Worm (Caenorhabditis elegans) whole organism, young adult: Measurements from ENCODE around the gene rgef-1.

Experiments used
- C17E4.6 ChIP-seq: fragments of 200-800 bp; sonication (Bioruptor generic); IDR thresholded peaks from 2 replicates; pipeline ENCODE4 v1.3.6; 2022; ENCODE audit warnings: missing genetic modification reagents, missing genetic modification characterization, missing compliant biosample characterization
- F10E7.11 ChIP-seq: sonication (generic microtip); optimal IDR thresholded peaks from 2 replicates; lab custom pipeline; 2017; ENCODE audit warnings: mild to moderate bottlenecking, missing genetic modification characterization, moderate library complexity, missing compliant biosample characterization
- F23B12.7 ChIP-seq: sonication (generic microtip); optimal IDR thresholded peaks from 2 replicates; lab custom pipeline; 2017; ENCODE audit warnings: missing genetic modification characterization, mild to moderate bottlenecking, missing compliant biosample characterization, antibody characterized with exemption, moderate library complexity; ENCODE audit not compliant: insufficient read depth
- F49E8.2 ChIP-seq: sonication (generic microtip); optimal IDR thresholded peaks from 3 replicates; lab custom pipeline; 2017; ENCODE audit warnings: missing genetic modification characterization, mild to moderate bottlenecking, missing compliant biosample characterization, antibody characterized with exemption, moderate library complexity; ENCODE audit not compliant: insufficient read depth
- F52B5.7 ChIP-seq: sonication (generic microtip); optimal IDR thresholded peaks from 2 replicates; lab custom pipeline; 2016; ENCODE audit warnings: mild to moderate bottlenecking, missing genetic modification characterization, missing compliant biosample characterization
- Y53F4B.3 ChIP-seq: fragments of 200-800 bp; sonication (Bioruptor generic); IDR thresholded peaks from 2 replicates; pipeline ENCODE4 v1.3.6; 2022; ENCODE audit warnings: missing genetic modification reagents, missing genetic modification characterization, missing compliant biosample characterization
- Y53G8AR.9 ChIP-seq: fragments of 200-800 bp; sonication (Bioruptor generic); conservative IDR thresholded peaks from 2 replicates; pipeline ENCODE4 v1.3.6; 2022; ENCODE audit warnings: missing genetic modification reagents, missing genetic modification characterization, missing compliant biosample characterization
- Y56A3A.18 ChIP-seq: fragments of 200-800 bp; sonication (Bioruptor generic); IDR thresholded peaks from 2 replicates; pipeline ENCODE4 v1.3.6; 2022; ENCODE audit warnings: missing genetic modification reagents, missing genetic modification characterization, missing compliant biosample characterization
- Y67H2A.10 ChIP-seq: fragments of 200-800 bp; sonication (Bioruptor generic); conservative IDR thresholded peaks from 2 replicates; pipeline ENCODE4 v1.3.6; 2022; ENCODE audit warnings: missing genetic modification reagents, missing genetic modification characterization, missing compliant biosample characterization
- ZK185.1 ChIP-seq: sonication (generic microtip); optimal IDR thresholded peaks from 2 replicates; lab custom pipeline; 2016; ENCODE audit warnings: mild to moderate bottlenecking, missing genetic modification characterization, missing compliant biosample characterization; ENCODE audit not compliant: poor library complexity, severe bottlenecking
- aptf-2 ChIP-seq: fragments of 200-800 bp; sonication (Bioruptor generic); conservative IDR thresholded peaks from 2 replicates; pipeline ENCODE4 v1.3.6; 2022; ENCODE audit warnings: missing genetic modification reagents, missing genetic modification characterization, missing compliant biosample characterization
- aptf-3 ChIP-seq: fragments of 200-800 bp; sonication (Bioruptor generic); IDR thresholded peaks from 2 replicates; pipeline ENCODE4 v1.3.6; 2022; ENCODE audit warnings: missing genetic modification characterization, missing compliant biosample characterization
- atf-7 ChIP-seq: sonication (generic microtip); optimal IDR thresholded peaks from 2 replicates; lab custom pipeline; 2017; ENCODE audit warnings: mild to moderate bottlenecking, missing genetic modification characterization, missing compliant biosample characterization
- bed-1 ChIP-seq: fragments of 200-800 bp; sonication (Bioruptor generic); IDR thresholded peaks from 2 replicates; pipeline ENCODE4 v1.3.6; 2022; ENCODE audit warnings: missing genetic modification reagents, missing genetic modification characterization, missing compliant biosample characterization
- bed-2 ChIP-seq: fragments of 200-800 bp; sonication (Bioruptor generic); IDR thresholded peaks from 2 replicates; pipeline ENCODE4 v1.3.6; 2022; ENCODE audit warnings: missing genetic modification reagents, missing genetic modification characterization, missing compliant biosample characterization
- ceh-58 ChIP-seq: fragments of 200-800 bp; sonication (Bioruptor generic); IDR thresholded peaks from 2 replicates; pipeline ENCODE4 v1.3.6; 2022; ENCODE audit warnings: missing genetic modification characterization, missing compliant biosample characterization
- dox-1 ChIP-seq: fragments of 200-800 bp; sonication (Bioruptor generic); IDR thresholded peaks from 2 replicates; pipeline ENCODE4 v1.3.6; 2022; ENCODE audit warnings: missing genetic modification reagents, missing genetic modification characterization, missing compliant biosample characterization
- dpff-1 ChIP-seq: sonication (generic microtip); optimal IDR thresholded peaks from 2 replicates; lab custom pipeline; 2017; ENCODE audit warnings: mild to moderate bottlenecking, missing genetic modification characterization, missing compliant biosample characterization
- efl-1 ChIP-seq: fragments of 150-350 bp; optimal IDR thresholded peaks from 2 replicates; lab custom pipeline; 2014; ENCODE audit warnings: missing biosample characterization, missing genetic modification reagents, missing genetic modification characterization
- fkh-3 ChIP-seq: sonication (generic microtip); optimal IDR thresholded peaks from 2 replicates; lab custom pipeline; 2016; ENCODE audit warnings: mild to moderate bottlenecking, missing genetic modification characterization, missing compliant biosample characterization
- gei-17 ChIP-seq: fragments of 200-800 bp; sonication (Bioruptor generic); optimal IDR thresholded peaks from 2 replicates; lab custom pipeline; 2018; ENCODE audit warnings: mild to moderate bottlenecking, missing genetic modification characterization, missing compliant biosample characterization
- hlh-26 ChIP-seq: fragments of 200-800 bp; sonication (Bioruptor generic); conservative IDR thresholded peaks from 2 replicates; pipeline ENCODE4 v1.3.6; 2022; ENCODE audit warnings: missing genetic modification reagents, missing genetic modification characterization, missing compliant biosample characterization
- hmg-1.2 ChIP-seq: fragments of 200-800 bp; sonication (Bioruptor generic); IDR thresholded peaks from 2 replicates; pipeline ENCODE4 v1.3.6; 2022; ENCODE audit warnings: missing genetic modification reagents, missing genetic modification characterization, missing compliant biosample characterization
- hsf-1 ChIP-seq: fragments of 200-800 bp; sonication (Bioruptor generic); IDR thresholded peaks from 2 replicates; pipeline ENCODE4 v1.3.6; 2022; ENCODE audit warnings: missing genetic modification reagents, missing genetic modification characterization, missing compliant biosample characterization
- lag-1 ChIP-seq: fragments of 200-800 bp; sonication (Bioruptor generic); IDR thresholded peaks from 2 replicates; pipeline ENCODE4 v1.3.6; 2022; ENCODE audit warnings: missing genetic modification reagents, missing genetic modification characterization, missing compliant biosample characterization
- lin-35 ChIP-seq, 3 experiments: fragments of 150-350 bp in 2 of 3; sonication (generic microtip) in 1 of 3; optimal IDR thresholded peaks; 2 replicates each; lab custom pipeline; 2014 to 2018; ENCODE audit warnings: missing biosample characterization in 3 of 3, missing genetic modification characterization in 3 of 3, missing genetic modification reagents in 3 of 3
- lin-54 ChIP-seq: fragments of 200-800 bp; sonication (Bioruptor generic); optimal IDR thresholded peaks from 2 replicates; lab custom pipeline; 2018; ENCODE audit warnings: mild to moderate bottlenecking, missing genetic modification characterization, missing compliant biosample characterization
- lir-1 ChIP-seq: fragments of 200-800 bp; sonication (Bioruptor generic); conservative IDR thresholded peaks from 2 replicates; pipeline ENCODE4 v1.3.6; 2022; ENCODE audit warnings: missing genetic modification reagents, missing genetic modification characterization, missing compliant biosample characterization
- mcd-1 ChIP-seq: fragments of 200-800 bp; sonication (Bioruptor generic); IDR thresholded peaks from 2 replicates; pipeline ENCODE4 v1.3.6; 2022; ENCODE audit warnings: missing genetic modification reagents, missing genetic modification characterization, missing compliant biosample characterization
- mxl-1 ChIP-seq: sonication (generic microtip); optimal IDR thresholded peaks from 2 replicates; lab custom pipeline; 2016; ENCODE audit warnings: missing genetic modification characterization, missing compliant biosample characterization
- nfya-2 ChIP-seq: fragments of 200-800 bp; sonication (Bioruptor generic); IDR thresholded peaks from 2 replicates; pipeline ENCODE4 v1.3.6; 2022; ENCODE audit warnings: missing genetic modification reagents, missing genetic modification characterization, missing compliant biosample characterization
- nfyb-1 ChIP-seq: fragments of 200-800 bp; sonication (Bioruptor generic); IDR thresholded peaks from 2 replicates; pipeline ENCODE4 v1.3.6; 2022; ENCODE audit warnings: missing genetic modification reagents, missing genetic modification characterization, missing compliant biosample characterization
- nhr-80 ChIP-seq: sonication (generic microtip); optimal IDR thresholded peaks from 2 replicates; lab custom pipeline; 2016; ENCODE audit warnings: missing genetic modification characterization, missing compliant biosample characterization
- pbrm-1 ChIP-seq: fragments of 200-800 bp; sonication (Bioruptor generic); IDR thresholded peaks from 2 replicates; pipeline ENCODE4 v1.3.6; 2022; ENCODE audit warnings: missing genetic modification reagents, missing genetic modification characterization, missing compliant biosample characterization
- rcor-1 ChIP-seq: fragments of 200-800 bp; sonication (Bioruptor generic); IDR thresholded peaks from 2 replicates; pipeline ENCODE4 v1.3.6; 2022; ENCODE audit warnings: missing genetic modification reagents, missing genetic modification characterization, missing compliant biosample characterization
- somi-1 ChIP-seq: fragments of 200-800 bp; sonication (Bioruptor generic); optimal IDR thresholded peaks from 2 replicates; lab custom pipeline; 2018; ENCODE audit warnings: mild to moderate bottlenecking, missing genetic modification characterization, missing compliant biosample characterization
- tbp1 ChIP-seq: fragments of 200-800 bp; sonication (Bioruptor generic); optimal IDR thresholded peaks from 2 replicates; lab custom pipeline; 2018; ENCODE audit warnings: mild to moderate bottlenecking, missing genetic modification characterization, missing compliant biosample characterization
- xnd-1 ChIP-seq: sonication (generic microtip); optimal IDR thresholded peaks from 2 replicates; lab custom pipeline; 2016; ENCODE audit warnings: missing genotype, missing genetic modification reagents, missing genetic modification characterization, missing compliant biosample characterization
- ztf-22 ChIP-seq: fragments of 200-800 bp; sonication (Bioruptor generic); optimal IDR thresholded peaks from 2 replicates; lab custom pipeline; 2018; ENCODE audit warnings: mild to moderate bottlenecking, missing genetic modification characterization, moderate library complexity, missing compliant biosample characterization
- ztf-26 ChIP-seq: sonication (generic microtip); optimal IDR thresholded peaks from 2 replicates; lab custom pipeline; 2017; ENCODE audit warnings: missing genetic modification characterization, missing compliant biosample characterization
- ztf-28 ChIP-seq: fragments of 200-800 bp; sonication (Bioruptor generic); IDR thresholded peaks from 2 replicates; pipeline ENCODE4 v1.3.6; 2022; ENCODE audit warnings: missing genetic modification reagents, missing genetic modification characterization, missing compliant biosample characterization

rgef-1 gene

ce11 chrV:9570197-9570596 is 8.7 kb upstream of the rgef-1 start, which contains the start of gene F25B3.5:
Gene F25B3.5, minus strand, starts transcription at chrV:9570297.
- TF ChIP-seq nhr-80 (tag; lab: Kevin White, UChicago), result peak; percentile 3
- TF ChIP-seq Y53F4B.3 (GFP tag; lab: Robert Waterston, UW), result no peak

- TF ChIP-seq nfya-2 (GFP tag; lab: Robert Waterston, UW) (no peak), somi-1 (GFP tag; lab: Kevin White, UChicago) (no peak), lag-1 (GFP tag; lab: Robert Waterston, UW) (no peak), hsf-1 (GFP tag; lab: Robert Waterston, UW) (no peak), Y53G8AR.9 (GFP tag; lab: Robert Waterston, UW) (no peak), ceh-58 (no peak), efl-1 (GFP tag; lab: Kevin White, UChicago) (no peak), Y67H2A.10 (GFP tag; lab: Robert Waterston, UW) (no peak), C17E4.6 (GFP tag; lab: Robert Waterston, UW) (no peak), F10E7.11 (tag; lab: Kevin White, UChicago) (no peak), aptf-3 (GFP tag; lab: Robert Waterston, UW) (no peak)
Measured at ce11 chrV:9568707-9569106, 7.2 kb upstream of the rgef-1 start, which contains the start of gene F25B3.4. Gene F25B3.4, minus strand, starts transcription at chrV:9568807.

- TF ChIP-seq gei-17 (GFP tag; lab: Kevin White, UChicago) (no peak), atf-7 (tag; lab: Kevin White, UChicago) (peak; percentile 7)
Measured at ce11 chrV:9563585-9563984, 2.1 kb upstream of the rgef-1 start.

- no peak for TF ChIP-seq lin-54 (GFP tag; lab: Kevin White, UChicago)
- no peak for TF ChIP-seq aptf-2 (GFP tag; lab: Robert Waterston, UW)
- no peak for TF ChIP-seq ztf-22 (GFP tag; lab: Kevin White, UChicago)
- TF ChIP-seq F10E7.11 (tag; lab: Kevin White, UChicago), result no peak
- TF ChIP-seq ZK185.1 (tag; lab: Kevin White, UChicago), result no peak
- no peak for TF ChIP-seq F49E8.2 (tag; lab: Kevin White, UChicago)
- no peak for TF ChIP-seq mcd-1 (GFP tag; lab: Robert Waterston, UW)
- TF ChIP-seq ztf-28 (GFP tag; lab: Robert Waterston, UW), result no peak
- TF ChIP-seq hlh-26 (GFP tag; lab: Robert Waterston, UW), result no peak
- TF ChIP-seq ztf-26 (tag; lab: Kevin White, UChicago), result no peak
Measured at ce11 chrV:9556668-9557067, 4.8 kb downstream of the rgef-1 start.

ce11 chrV:9550313-9550712 is 11.2 kb downstream of the rgef-1 start, which contains the start of gene ehbp-1:
Gene ehbp-1, plus strand, starts transcription at chrV:9550644.
- no peak for TF ChIP-seq lir-1 (GFP tag; lab: Robert Waterston, UW)
- 0 out of 2 replicates have a peak, but pooled peaks have one; percentile 27 for TF ChIP-seq pbrm-1
- 0 out of 2 replicates have a peak, but pooled peaks have one; percentile 6 for TF ChIP-seq hmg-1.2

- TF ChIP-seq rcor-1 (peak; percentile 89), xnd-1 (tag; lab: Kevin White, UChicago) (peak; percentile 91), nfya-2 (GFP tag; lab: Robert Waterston, UW) (no peak), dox-1 (GFP tag; lab: Robert Waterston, UW) (peak; percentile 97), Y56A3A.18 (GFP tag; lab: Robert Waterston, UW) (no peak), tbp1 (GFP tag; lab: Kevin White, UChicago) (peak; percentile 72), F23B12.7 (tag; lab: Kevin White, UChicago) (peak; percentile 85), fkh-3 (tag; lab: Kevin White, UChicago) (no peak), nfyb-1 (GFP tag; lab: Robert Waterston, UW) (peak; percentile 77), dpff-1 (tag; lab: Kevin White, UChicago) (no peak), bed-2 (GFP tag; lab: Robert Waterston, UW) (peak; percentile 62; the same call in 1 of the 2 replicates), mxl-1 (tag; lab: Kevin White, UChicago) (no peak), ztf-26 (tag; lab: Kevin White, UChicago) (no peak), bed-1 (GFP tag; lab: Robert Waterston, UW) (no peak), F52B5.7 (tag; lab: Kevin White, UChicago) (no peak), lin-35 (GFP tag; optimal IDR thresholded peaks at IDR 0.05; lab: Kevin White, UChicago) (peak in 1 of 3 experiments; percentile 8)
Measured at ce11 chrV:9549459-9549858, 12.0 kb downstream of the rgef-1 start, which contains the start of gene nstp-10. Gene nstp-10, minus strand, starts transcription at chrV:9549836.
